Fruit fly (Drosophila melanogaster) whole organism, embryonic: ENCODE data around the gene Usp30.

Experiments
- Ada2b ChIP-seq: fragments of 200-800 bp; sonication (Bioruptor generic); IDR thresholded peaks from 2 replicates; pipeline ENCODE4 v1.3.6; 2022; ENCODE audit warnings: missing biosample characterization, missing genetic modification characterization
- B-H2 ChIP-seq: fragments of 200-800 bp; sonication (Bioruptor generic); optimal IDR thresholded peaks from 2 replicates; lab custom pipeline; 2018; ENCODE audit warnings: missing biosample characterization, mild to moderate bottlenecking, missing genetic modification characterization
- CG14667 ChIP-seq: fragments of 200-800 bp; sonication (Bioruptor generic); IDR thresholded peaks from 2 replicates; pipeline ENCODE4 v1.3.6; 2022; ENCODE audit warnings: missing biosample characterization, missing genetic modification characterization
- CG1529 ChIP-seq: fragments of 200-800 bp; sonication (Bioruptor generic); optimal IDR thresholded peaks from 3 replicates; lab custom pipeline; 2018; ENCODE audit warnings: missing biosample characterization, missing genetic modification characterization
- CG15696 ChIP-seq: fragments of 200-800 bp; sonication (Bioruptor generic); optimal IDR thresholded peaks from 2 replicates; lab custom pipeline; 2019; ENCODE audit warnings: missing biosample characterization, mild to moderate bottlenecking, missing genetic modification characterization, moderate library complexity
- CG1647 ChIP-seq: fragments of 200-800 bp; sonication (Bioruptor generic); optimal IDR thresholded peaks from 3 replicates; lab custom pipeline; 2016; ENCODE audit warnings: missing biosample characterization, missing genetic modification characterization
- CG2116 ChIP-seq: fragments of 200-800 bp; sonication (Bioruptor generic); optimal IDR thresholded peaks from 3 replicates; lab custom pipeline; 2018; ENCODE audit warnings: missing biosample characterization, mild to moderate bottlenecking, missing genetic modification characterization
- CG32532 ChIP-seq: fragments of 200-800 bp; sonication (Bioruptor generic); IDR thresholded peaks from 2 replicates; pipeline ENCODE4 v1.3.6; 2022; ENCODE audit warnings: missing biosample characterization, missing genetic modification characterization
- CG3726 ChIP-seq: fragments of 200-800 bp; sonication (Bioruptor generic); IDR thresholded peaks from 3 replicates; pipeline ENCODE4, ENCODE4 v1.3.6; 2022; ENCODE audit warnings: missing biosample characterization, missing genetic modification characterization
- CG4328 ChIP-seq: fragments of 200-800 bp; sonication (Bioruptor generic); optimal IDR thresholded peaks from 3 replicates; lab custom pipeline; 2017; ENCODE audit warnings: missing biosample characterization, missing genetic modification reagents, missing genetic modification characterization
- CG4730 ChIP-seq: fragments of 200-800 bp; sonication (Bioruptor generic); IDR thresholded peaks from 2 replicates; pipeline ENCODE4 v1.3.6; 2022; ENCODE audit warnings: missing biosample characterization, missing genetic modification characterization
- CG5953 ChIP-seq: fragments of 200-800 bp; sonication (Bioruptor generic); IDR thresholded peaks from 2 replicates; pipeline ENCODE4 v1.3.6; 2022; ENCODE audit warnings: missing biosample characterization, missing genetic modification characterization
- CG6689 ChIP-seq: fragments of 200-800 bp; sonication (Bioruptor generic); IDR thresholded peaks from 2 replicates; pipeline ENCODE4 v1.3.6; 2022; ENCODE audit warnings: missing biosample characterization, missing genetic modification characterization
- CG7556 ChIP-seq: fragments of 200-800 bp; sonication (Bioruptor generic); optimal IDR thresholded peaks from 2 replicates; lab custom pipeline; 2017; ENCODE audit warnings: missing biosample characterization, mild to moderate bottlenecking, missing genetic modification characterization
- CG7745 ChIP-seq: fragments of 200-800 bp; sonication (Bioruptor generic); optimal IDR thresholded peaks from 2 replicates; lab custom pipeline; 2018; ENCODE audit warnings: missing biosample characterization, mild to moderate bottlenecking, missing genetic modification characterization, moderate library complexity
- CG8281 ChIP-seq: fragments of 200-800 bp; sonication (Bioruptor generic); optimal IDR thresholded peaks from 2 replicates; lab custom pipeline; 2018; ENCODE audit warnings: missing biosample characterization, mild to moderate bottlenecking, missing genetic modification characterization, moderate library complexity
- CG9727 ChIP-seq: fragments of 200-800 bp; sonication (Bioruptor generic); optimal IDR thresholded peaks from 3 replicates; lab custom pipeline; 2017; ENCODE audit warnings: missing biosample characterization, mild to moderate bottlenecking, missing genetic modification characterization
- Doc2 ChIP-seq: fragments of 200-800 bp; sonication (Bioruptor generic); IDR thresholded peaks from 2 replicates; pipeline ENCODE4 v1.3.6; 2022; ENCODE audit warnings: missing biosample characterization, missing genetic modification characterization
- Doc3 ChIP-seq: fragments of 200-800 bp; sonication (Bioruptor generic); IDR thresholded peaks from 3 replicates; pipeline ENCODE4 v1.3.6; 2022; ENCODE audit warnings: missing biosample characterization, missing genetic modification characterization; ENCODE audit not compliant: partially characterized antibody
- Drgx ChIP-seq: fragments of 200-800 bp; sonication (Bioruptor generic); IDR thresholded peaks from 2 replicates; pipeline ENCODE4 v1.3.6; 2022; ENCODE audit warnings: missing biosample characterization, missing genetic modification characterization
- Fer2 ChIP-seq: fragments of 200-800 bp; sonication (Bioruptor generic); optimal IDR thresholded peaks from 2 replicates; lab custom pipeline; 2018; ENCODE audit warnings: missing biosample characterization, mild to moderate bottlenecking, missing genetic modification characterization, moderate library complexity
- H2.0 ChIP-seq: fragments of 200-800 bp; sonication (Bioruptor generic); IDR thresholded peaks from 2 replicates; pipeline ENCODE4 v1.3.6; 2022; ENCODE audit warnings: missing biosample characterization, missing genetic modification characterization
- Hr78 ChIP-seq, 2 experiments: fragments of 200-800 bp in 1 of 2; fragments of >200 bp in 1 of 2; sonication (Bioruptor generic) in 1 of 2; optimal IDR thresholded peaks; 2 replicates each; lab custom pipeline; 2017 to 2019; ENCODE audit warnings: missing biosample characterization in 2 of 2, missing genetic modification characterization in 2 of 2, mild to moderate bottlenecking in 1 of 2, moderate library complexity in 1 of 2
- Nf-YC ChIP-seq: fragments of 200-800 bp; optimal IDR thresholded peaks from 3 replicates; lab custom pipeline; 2019; ENCODE audit warnings: missing biosample characterization, mild to moderate bottlenecking, missing genetic modification characterization, moderate library complexity
- Xrp1 ChIP-seq: fragments of 200-800 bp; sonication (Bioruptor generic); IDR thresholded peaks from 2 replicates; pipeline ENCODE4 v1.3.6; 2022; ENCODE audit warnings: missing biosample characterization, missing genetic modification characterization
- ac ChIP-seq: fragments of 200-800 bp; sonication (Bioruptor generic); optimal IDR thresholded peaks from 3 replicates; lab custom pipeline; 2017; ENCODE audit warnings: missing biosample characterization, mild to moderate bottlenecking, missing genetic modification characterization
- ap ChIP-seq: fragments of 200-800 bp; sonication (Bioruptor generic); IDR thresholded peaks from 2 replicates; pipeline ENCODE4 v1.3.6; 2022; ENCODE audit warnings: missing biosample characterization, missing genetic modification characterization
- bbx ChIP-seq: fragments of 200-800 bp; sonication (Bioruptor generic); IDR thresholded peaks from 2 replicates; pipeline ENCODE4 v1.3.6; 2022; ENCODE audit warnings: missing biosample characterization, missing genetic modification characterization; ENCODE audit not compliant: partially characterized antibody
- bigmax ChIP-seq: fragments of 200-800 bp; sonication (Bioruptor generic); optimal IDR thresholded peaks from 2 replicates; lab custom pipeline; 2018; ENCODE audit warnings: missing biosample characterization, mild to moderate bottlenecking, missing genetic modification characterization
- cato ChIP-seq: fragments of 200-800 bp; sonication (Bioruptor generic); optimal IDR thresholded peaks from 2 replicates; lab custom pipeline; 2016; ENCODE audit warnings: missing biosample characterization, missing genetic modification characterization, borderline replicate concordance
- chinmo ChIP-seq: fragments of 200-800 bp; sonication (Bioruptor generic); IDR thresholded peaks from 4 replicates; pipeline ENCODE4 v1.3.6; 2022; ENCODE audit warnings: missing biosample characterization, missing genetic modification characterization; ENCODE audit not compliant: partially characterized antibody
- ci ChIP-seq: fragments of 200-800 bp; sonication (Bioruptor generic); IDR thresholded peaks from 3 replicates; pipeline ENCODE4 v1.3.6; 2022; ENCODE audit warnings: missing biosample characterization, missing genetic modification characterization
- dysf ChIP-seq: fragments of 200-800 bp; sonication (Bioruptor generic); IDR thresholded peaks from 3 replicates; pipeline ENCODE4 v1.3.6; 2022; ENCODE audit warnings: missing biosample characterization, missing genetic modification characterization
- en ChIP-seq: fragments of 200-800 bp; sonication (Bioruptor generic); optimal IDR thresholded peaks from 2 replicates; lab custom pipeline; 2016; ENCODE audit warnings: missing biosample characterization, missing genetic modification characterization
- fru ChIP-seq: fragments of >200 bp; optimal IDR thresholded peaks from 2 replicates; lab custom pipeline; 2017
- fu2 ChIP-seq: fragments of 200-800 bp; sonication (Bioruptor generic); optimal IDR thresholded peaks from 2 replicates; lab custom pipeline; 2016; ENCODE audit warnings: missing biosample characterization, missing genetic modification characterization
- gce ChIP-seq: fragments of 200-800 bp; sonication (Bioruptor generic); IDR thresholded peaks from 3 replicates; pipeline ENCODE4 v1.3.6; 2022; ENCODE audit warnings: missing biosample characterization, missing genetic modification characterization
- gcm2 ChIP-seq: fragments of 200-800 bp; sonication (Bioruptor generic); optimal IDR thresholded peaks from 2 replicates; lab custom pipeline; 2016; ENCODE audit warnings: missing biosample characterization, missing genetic modification characterization
- grau ChIP-seq: fragments of 200-800 bp; optimal IDR thresholded peaks from 3 replicates; lab custom pipeline; 2019; ENCODE audit warnings: missing biosample characterization, mild to moderate bottlenecking, missing genetic modification characterization, moderate library complexity
- gsb ChIP-seq: fragments of 200-800 bp; sonication (Bioruptor generic); IDR thresholded peaks from 2 replicates; pipeline ENCODE4 v1.3.6; 2022; ENCODE audit warnings: missing biosample characterization, missing genetic modification characterization
- ham ChIP-seq: fragments of 200-800 bp; sonication (Bioruptor generic); IDR thresholded peaks from 2 replicates; pipeline ENCODE4 v1.3.6; 2022; ENCODE audit warnings: missing biosample characterization, missing genetic modification characterization
- ind ChIP-seq: fragments of 200-800 bp; sonication (Bioruptor generic); optimal IDR thresholded peaks from 3 replicates; lab custom pipeline; 2016; ENCODE audit warnings: missing biosample characterization, missing genetic modification characterization
- klu ChIP-seq: fragments of 200-800 bp; sonication (Bioruptor generic); IDR thresholded peaks from 2 replicates; pipeline ENCODE4 v1.3.6; 2022; ENCODE audit warnings: missing biosample characterization, missing genetic modification characterization
- luna ChIP-seq: fragments of 200-800 bp; sonication (Bioruptor generic); optimal IDR thresholded peaks from 2 replicates; lab custom pipeline; 2016; ENCODE audit warnings: missing biosample characterization, missing genetic modification characterization
- mld ChIP-seq: fragments of 200-800 bp; sonication (Bioruptor generic); IDR thresholded peaks from 3 replicates; pipeline ENCODE4 v1.3.6; 2022; ENCODE audit warnings: missing biosample characterization, missing genetic modification characterization; ENCODE audit not compliant: partially characterized antibody
- rib ChIP-seq: fragments of 200-800 bp; sonication (Bioruptor generic); IDR thresholded peaks from 2 replicates; pipeline ENCODE4 v1.3.6; 2022; ENCODE audit warnings: missing biosample characterization, missing genetic modification characterization
- sima ChIP-seq: fragments of 200-800 bp; sonication (Bioruptor generic); optimal IDR thresholded peaks from 2 replicates; lab custom pipeline; 2016; ENCODE audit warnings: missing biosample characterization, missing genetic modification characterization
- ssp ChIP-seq: fragments of 200-800 bp; sonication (Bioruptor generic); IDR thresholded peaks from 2 replicates; pipeline ENCODE4 v1.3.6; 2022; ENCODE audit warnings: missing biosample characterization, missing genetic modification characterization
- stwl ChIP-seq: fragments of 200-800 bp; sonication (Bioruptor generic); optimal IDR thresholded peaks from 3 replicates; lab custom pipeline; 2018; ENCODE audit warnings: missing biosample characterization, mild to moderate bottlenecking, missing genetic modification characterization, moderate library complexity
- vvl ChIP-seq: fragments of 200-800 bp; sonication (Bioruptor generic); IDR thresholded peaks from 2 replicates; pipeline ENCODE4 v1.3.6; 2022; ENCODE audit warnings: missing biosample characterization, missing genetic modification characterization
- z ChIP-seq: fragments of 200-800 bp; sonication (Bioruptor generic); IDR thresholded peaks from 3 replicates; pipeline ENCODE4 v1.3.6; 2022; ENCODE audit warnings: missing biosample characterization, missing genetic modification characterization
- zen ChIP-seq: fragments of 200-800 bp; sonication (Bioruptor generic); optimal IDR thresholded peaks from 3 replicates; lab custom pipeline; 2018; ENCODE audit warnings: missing biosample characterization, mild to moderate bottlenecking, missing genetic modification characterization, moderate library complexity

The Usp30 gene

dm6 chrX:5847544-5847943 lies 32.0 kb downstream of the Usp30 start (continued):
- TF ChIP-seq CG15696 (no peak), cato (GFP tag; lab: Kevin White, UChicago) (no peak), CG5953 (no peak), CG4730 (GFP tag; lab: Robert Waterston, UW) (peak; percentile 44; the same call in 1 of the 2 replicates), Hr78 (GFP tag; optimal IDR thresholded peaks at IDR 0.05; lab: Kevin White, UChicago) (no peak), zen (tag; lab: Kevin White, UChicago) (no peak), gcm2 (GFP tag; lab: Kevin White, UChicago) (no peak), fru (lab: Kevin White, UChicago) (no peak), mld (GFP tag; lab: Robert Waterston, UW) (no peak), bbx (GFP tag; lab: Robert Waterston, UW) (no peak), ap (GFP tag; lab: Robert Waterston, UW) (no peak; the same call in 1 of the 2 replicates), CG1647 (no peak), bigmax (GFP tag; lab: Kevin White, UChicago) (no peak), z (GFP tag; lab: Robert Waterston, UW) (no peak), CG4328 (GFP tag; lab: Kevin White, UChicago) (no peak), ac (GFP tag; lab: Kevin White, UChicago) (no peak), CG7745 (tag; lab: Kevin White, UChicago) (no peak), Drgx (GFP tag; lab: Robert Waterston, UW) (no peak), vvl (GFP tag; lab: Robert Waterston, UW) (peak; percentile 12; the same call in 1 of the 2 replicates), dysf (GFP tag; lab: Robert Waterston, UW) (peak; percentile 58; the same call in 2 of the 3 replicates), sima (no peak), Doc3 (GFP tag; lab: Robert Waterston, UW) (no peak), rib (no peak), gsb (GFP tag; lab: Robert Waterston, UW) (0 out of 2 replicates have a peak, but pooled peaks have one; percentile 29), gce (GFP tag; lab: Robert Waterston, UW) (no peak), ind (peak; percentile 6), CG8281 (tag; lab: Kevin White, UChicago) (no peak), CG7556 (peak; percentile 22), grau (peak; percentile 37), ci (GFP tag; lab: Robert Waterston, UW) (peak; percentile 64; the same call in 2 of the 3 replicates), CG1529 (GFP tag; lab: Kevin White, UChicago) (no peak), H2.0 (no peak), Xrp1 (GFP tag; lab: Robert Waterston, UW) (peak; percentile 47; the same call in 1 of the 2 replicates), CG2116 (GFP tag; lab: Kevin White, UChicago) (no peak), CG3726 (no peak), Doc2 (GFP tag; lab: Robert Waterston, UW) (no peak), Nf-YC (tag; lab: Kevin White, UChicago) (no peak), en (GFP tag; lab: Kevin White, UChicago) (no peak), B-H2 (GFP tag; lab: Kevin White, UChicago) (no peak), klu (GFP tag; lab: Robert Waterston, UW) (no peak), CG6689 (peak; percentile 32; the same call in 1 of the 2 replicates), stwl (tag; lab: Kevin White, UChicago) (no peak), CG14667 (peak; percentile 29; the same call in 1 of the 2 replicates), ssp (no peak), CG9727 (peak; percentile 0), Fer2 (tag; lab: Kevin White, UChicago) (no peak), CG32532 (GFP tag; lab: Robert Waterston, UW) (peak; percentile 45), fu2 (GFP tag; lab: Kevin White, UChicago) (no peak), chinmo (GFP tag; lab: Robert Waterston, UW) (no peak), ham (no peak), luna (GFP tag; lab: Kevin White, UChicago) (no peak), Ada2b (GFP tag; lab: Robert Waterston, UW) (no peak)
